Worm (Caenorhabditis elegans) whole organism, young adult: ENCODE data around the gene col-93.

Experiments used
- B0035.1 ChIP-seq: sonication (generic microtip); optimal IDR thresholded peaks from 2 replicates; lab custom pipeline; 2016; ENCODE audit warnings: missing genetic modification characterization, mild to moderate bottlenecking, missing compliant biosample characterization, missing genotype, missing genetic modification reagents
- T07F8.4 ChIP-seq: sonication (generic microtip); optimal IDR thresholded peaks from 2 replicates; lab custom pipeline; 2016; ENCODE audit warnings: mild to moderate bottlenecking, missing genetic modification characterization, moderate library complexity, missing compliant biosample characterization
- Y53F4B.3 ChIP-seq: fragments of 200-800 bp; sonication (Bioruptor generic); IDR thresholded peaks from 2 replicates; pipeline ENCODE4 v1.3.6; 2022; ENCODE audit warnings: missing genetic modification reagents, missing genetic modification characterization, missing compliant biosample characterization
- Y56A3A.18 ChIP-seq: fragments of 200-800 bp; sonication (Bioruptor generic); IDR thresholded peaks from 2 replicates; pipeline ENCODE4 v1.3.6; 2022; ENCODE audit warnings: missing genetic modification reagents, missing genetic modification characterization, missing compliant biosample characterization
- Y79H2A.3 ChIP-seq: fragments of 200-800 bp; sonication (Bioruptor generic); conservative IDR thresholded peaks from 2 replicates; pipeline ENCODE4 v1.3.6; 2022; ENCODE audit warnings: missing genetic modification reagents, missing genetic modification characterization, missing compliant biosample characterization
- ama-1 ChIP-seq, 3 experiments: fragments of 150-350 bp in 1 of 3; sonication (generic microtip) in 2 of 3; optimal IDR thresholded peaks; 2 replicates each; lab custom pipeline; 2014 to 2018; ENCODE audit warnings: missing biosample characterization in 2 of 3, missing genetic modification characterization in 2 of 3, missing genetic modification reagents in 2 of 3
- ceh-27 ChIP-seq: fragments of 200-800 bp; sonication (Bioruptor generic); optimal IDR thresholded peaks from 2 replicates; lab custom pipeline; 2018; ENCODE audit warnings: mild to moderate bottlenecking, missing genetic modification characterization, moderate library complexity, missing compliant biosample characterization
- hmg-1.2 ChIP-seq: fragments of 200-800 bp; sonication (Bioruptor generic); IDR thresholded peaks from 2 replicates; pipeline ENCODE4 v1.3.6; 2022; ENCODE audit warnings: missing genetic modification reagents, missing genetic modification characterization, missing compliant biosample characterization
- hmg-20 ChIP-seq: fragments of 200-800 bp; sonication (Bioruptor generic); IDR thresholded peaks from 2 replicates; pipeline ENCODE4 v1.3.6; 2022; ENCODE audit warnings: missing genetic modification reagents, missing genetic modification characterization, missing compliant biosample characterization
- nfya-1 ChIP-seq: sonication (generic microtip); optimal IDR thresholded peaks from 2 replicates; lab custom pipeline; 2017; ENCODE audit warnings: antibody characterized with exemption, missing compliant biosample characterization, missing genetic modification characterization, borderline replicate concordance; ENCODE audit not compliant: insufficient read depth

DNA sequence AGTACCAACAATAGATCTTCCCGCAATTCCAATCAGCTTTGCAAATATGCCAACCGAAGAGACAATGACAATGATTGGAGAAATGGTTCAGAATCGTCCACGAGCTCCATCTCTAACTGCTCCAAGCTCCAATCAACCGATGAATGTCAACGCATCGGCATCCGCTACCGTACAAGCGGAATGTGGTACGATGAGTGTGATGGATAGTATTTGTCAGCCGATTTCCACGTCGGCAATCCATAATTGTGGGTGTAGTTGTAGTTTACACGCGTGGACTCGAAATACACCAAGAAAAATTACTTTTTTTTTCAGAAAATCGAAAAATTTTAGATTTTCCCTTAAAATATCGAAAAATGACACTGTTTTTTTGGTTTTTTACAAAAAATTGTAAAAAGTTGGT lies 42.5 kb downstream of the col-93 start:
- TF ChIP-seq hmg-20 (GFP tag; lab: Robert Waterston, UW) (no peak), ceh-27 (GFP tag; lab: Kevin White, UChicago) (no peak), ama-1 (optimal IDR thresholded peaks at IDR 0.05; lab: Kevin White, UChicago) (no peak), ama-1 (GFP tag; optimal IDR thresholded peaks at IDR 0.05; lab: Kevin White, UChicago) (no peak), Y56A3A.18 (GFP tag; lab: Robert Waterston, UW) (no peak), hmg-1.2 (GFP tag; lab: Robert Waterston, UW) (no peak), T07F8.4 (no peak), Y79H2A.3 (GFP tag; lab: Robert Waterston, UW) (no peak), B0035.1 (tag; lab: Kevin White, UChicago) (no peak), Y53F4B.3 (GFP tag; lab: Robert Waterston, UW) (no peak), nfya-1 (tag; lab: Kevin White, UChicago) (no peak)
